Worm (Caenorhabditis elegans) whole organism, young adult: Measurements from ENCODE around the gene cdgs-1.
A peak's percentile ranks its signal among the peaks of the same experiment; 100 is the strongest.

Experiments used
- B0336.3 ChIP-seq: fragments of 200-800 bp; sonication (Bioruptor generic); IDR thresholded peaks from 2 replicates; pipeline ENCODE4 v1.3.6; 2022; ENCODE audit warnings: missing genetic modification characterization, missing compliant biosample characterization
- F10E7.11 ChIP-seq: sonication (generic microtip); optimal IDR thresholded peaks from 2 replicates; lab custom pipeline; 2017; ENCODE audit warnings: mild to moderate bottlenecking, missing genetic modification characterization, moderate library complexity, missing compliant biosample characterization
- F23B12.7 ChIP-seq: sonication (generic microtip); optimal IDR thresholded peaks from 2 replicates; lab custom pipeline; 2017; ENCODE audit warnings: missing genetic modification characterization, mild to moderate bottlenecking, missing compliant biosample characterization, antibody characterized with exemption, moderate library complexity; ENCODE audit not compliant: insufficient read depth
- F33H1.4 ChIP-seq: fragments of 200-800 bp; sonication (Bioruptor generic); IDR thresholded peaks from 2 replicates; pipeline ENCODE4 v1.3.6; 2022; ENCODE audit warnings: missing genetic modification reagents, missing genetic modification characterization, missing compliant biosample characterization
- F39B2.1 ChIP-seq: fragments of 200-800 bp; sonication (Bioruptor generic); IDR thresholded peaks from 2 replicates; pipeline ENCODE4 v1.3.6; 2022; ENCODE audit warnings: missing genetic modification reagents, missing genetic modification characterization, missing compliant biosample characterization
- F49E8.2 ChIP-seq: sonication (generic microtip); optimal IDR thresholded peaks from 3 replicates; lab custom pipeline; 2017; ENCODE audit warnings: missing genetic modification characterization, mild to moderate bottlenecking, missing compliant biosample characterization, antibody characterized with exemption, moderate library complexity; ENCODE audit not compliant: insufficient read depth
- T26A5.8 ChIP-seq: sonication (generic microtip); optimal IDR thresholded peaks from 2 replicates; lab custom pipeline; 2016; ENCODE audit warnings: missing genetic modification characterization, missing compliant biosample characterization
- Y53G8AR.9 ChIP-seq: fragments of 200-800 bp; sonication (Bioruptor generic); conservative IDR thresholded peaks from 2 replicates; pipeline ENCODE4 v1.3.6; 2022; ENCODE audit warnings: missing genetic modification reagents, missing genetic modification characterization, missing compliant biosample characterization
- Y67H2A.10 ChIP-seq: fragments of 200-800 bp; sonication (Bioruptor generic); conservative IDR thresholded peaks from 2 replicates; pipeline ENCODE4 v1.3.6; 2022; ENCODE audit warnings: missing genetic modification reagents, missing genetic modification characterization, missing compliant biosample characterization
- Y79H2A.3 ChIP-seq: fragments of 200-800 bp; sonication (Bioruptor generic); conservative IDR thresholded peaks from 2 replicates; pipeline ENCODE4 v1.3.6; 2022; ENCODE audit warnings: missing genetic modification reagents, missing genetic modification characterization, missing compliant biosample characterization
- Y95B8A.8 ChIP-seq: fragments of 200-800 bp; sonication (Bioruptor generic); IDR thresholded peaks from 2 replicates; pipeline ENCODE4 v1.3.6; 2022; ENCODE audit warnings: missing genetic modification reagents, missing genetic modification characterization, missing compliant biosample characterization
- aptf-3 ChIP-seq: fragments of 200-800 bp; sonication (Bioruptor generic); IDR thresholded peaks from 2 replicates; pipeline ENCODE4 v1.3.6; 2022; ENCODE audit warnings: missing genetic modification characterization, missing compliant biosample characterization
- atf-7 ChIP-seq: sonication (generic microtip); optimal IDR thresholded peaks from 2 replicates; lab custom pipeline; 2017; ENCODE audit warnings: mild to moderate bottlenecking, missing genetic modification characterization, missing compliant biosample characterization
- attf-5 ChIP-seq: fragments of 200-800 bp; sonication (Bioruptor generic); optimal IDR thresholded peaks from 2 replicates; lab custom pipeline; 2018; ENCODE audit warnings: mild to moderate bottlenecking, missing genetic modification characterization, missing compliant biosample characterization
- cebp-1 ChIP-seq, 2 experiments: fragments of 200-800 bp in 1 of 2; sonication (Bioruptor generic) in 1 of 2; sonication (generic microtip) in 1 of 2; IDR thresholded peaks in 1 of 2; optimal IDR thresholded peaks in 1 of 2; 2 replicates each; pipeline versions ENCODE4 v1.3.6 to Lab custom; 2017 to 2022; ENCODE audit warnings: missing compliant biosample characterization in 2 of 2, missing genetic modification characterization in 2 of 2, mild to moderate bottlenecking in 1 of 2, missing genetic modification reagents in 1 of 2, moderate library complexity in 1 of 2
- ceh-79 ChIP-seq: sonication (generic microtip); optimal IDR thresholded peaks from 2 replicates; lab custom pipeline; 2017; ENCODE audit warnings: mild to moderate bottlenecking, missing genetic modification characterization, missing compliant biosample characterization
- efl-1 ChIP-seq: fragments of 150-350 bp; optimal IDR thresholded peaks from 2 replicates; lab custom pipeline; 2014; ENCODE audit warnings: missing biosample characterization, missing genetic modification reagents, missing genetic modification characterization
- egl-18 ChIP-seq: fragments of 200-800 bp; sonication (Bioruptor generic); IDR thresholded peaks from 2 replicates; pipeline ENCODE4 v1.3.6; 2022; ENCODE audit warnings: missing genetic modification reagents, missing genetic modification characterization, missing compliant biosample characterization
- egl-44 ChIP-seq: fragments of 200-800 bp; sonication (Bioruptor generic); IDR thresholded peaks from 2 replicates; pipeline ENCODE4 v1.3.6; 2022; ENCODE audit warnings: missing genetic modification reagents, missing genetic modification characterization, missing compliant biosample characterization
- ekl-4 ChIP-seq: fragments of 200-800 bp; sonication (Bioruptor generic); IDR thresholded peaks from 2 replicates; pipeline ENCODE4 v1.3.6; 2022; ENCODE audit warnings: missing genetic modification reagents, missing genetic modification characterization, missing compliant biosample characterization
- fkh-3 ChIP-seq: sonication (generic microtip); optimal IDR thresholded peaks from 2 replicates; lab custom pipeline; 2016; ENCODE audit warnings: mild to moderate bottlenecking, missing genetic modification characterization, missing compliant biosample characterization
- him-1 ChIP-seq: sonication (generic microtip); optimal IDR thresholded peaks from 2 replicates; lab custom pipeline; 2016; ENCODE audit warnings: missing genotype, missing genetic modification reagents, missing genetic modification characterization, missing compliant biosample characterization
- hmg-1.2 ChIP-seq: fragments of 200-800 bp; sonication (Bioruptor generic); IDR thresholded peaks from 2 replicates; pipeline ENCODE4 v1.3.6; 2022; ENCODE audit warnings: missing genetic modification reagents, missing genetic modification characterization, missing compliant biosample characterization
- lag-1 ChIP-seq: fragments of 200-800 bp; sonication (Bioruptor generic); IDR thresholded peaks from 2 replicates; pipeline ENCODE4 v1.3.6; 2022; ENCODE audit warnings: missing genetic modification reagents, missing genetic modification characterization, missing compliant biosample characterization
- lin-35 ChIP-seq, 3 experiments: fragments of 150-350 bp in 2 of 3; sonication (generic microtip) in 1 of 3; optimal IDR thresholded peaks; 2 replicates each; lab custom pipeline; 2014 to 2018; ENCODE audit warnings: missing biosample characterization in 3 of 3, missing genetic modification characterization in 3 of 3, missing genetic modification reagents in 3 of 3
- lir-1 ChIP-seq: fragments of 200-800 bp; sonication (Bioruptor generic); conservative IDR thresholded peaks from 2 replicates; pipeline ENCODE4 v1.3.6; 2022; ENCODE audit warnings: missing genetic modification reagents, missing genetic modification characterization, missing compliant biosample characterization
- lsl-1 ChIP-seq: fragments of 200-800 bp; sonication (Bioruptor generic); optimal IDR thresholded peaks from 2 replicates; lab custom pipeline; 2018; ENCODE audit warnings: mild to moderate bottlenecking, missing genetic modification characterization, moderate library complexity, missing compliant biosample characterization
- mes-4 ChIP-seq: sonication (generic microtip); optimal IDR thresholded peaks from 2 replicates; lab custom pipeline; 2016; ENCODE audit warnings: missing genotype, missing genetic modification characterization, missing compliant biosample characterization
- nfyb-1 ChIP-seq: fragments of 200-800 bp; sonication (Bioruptor generic); IDR thresholded peaks from 2 replicates; pipeline ENCODE4 v1.3.6; 2022; ENCODE audit warnings: missing genetic modification reagents, missing genetic modification characterization, missing compliant biosample characterization
- pbrm-1 ChIP-seq: fragments of 200-800 bp; sonication (Bioruptor generic); IDR thresholded peaks from 2 replicates; pipeline ENCODE4 v1.3.6; 2022; ENCODE audit warnings: missing genetic modification reagents, missing genetic modification characterization, missing compliant biosample characterization
- pha-4 ChIP-seq: fragments of 150-350 bp; sonication (generic microtip); optimal IDR thresholded peaks from 2 replicates; lab custom pipeline; 2014; ENCODE audit warnings: missing biosample characterization, missing genetic modification reagents, missing genetic modification characterization
- rcor-1 ChIP-seq: fragments of 200-800 bp; sonication (Bioruptor generic); IDR thresholded peaks from 2 replicates; pipeline ENCODE4 v1.3.6; 2022; ENCODE audit warnings: missing genetic modification reagents, missing genetic modification characterization, missing compliant biosample characterization
- snpc-1.1 ChIP-seq: sonication (generic microtip); optimal IDR thresholded peaks from 2 replicates; lab custom pipeline; 2017; ENCODE audit warnings: missing genetic modification characterization, mild to moderate bottlenecking, missing compliant biosample characterization, antibody characterized with exemption, moderate library complexity, missing genotype, missing genetic modification reagents; ENCODE audit not compliant: insufficient read depth
- snpc-1.3 ChIP-seq: sonication (generic microtip); optimal IDR thresholded peaks from 2 replicates; lab custom pipeline; 2017; ENCODE audit warnings: missing genetic modification characterization, mild to moderate bottlenecking, missing compliant biosample characterization, antibody characterized with exemption, moderate library complexity, missing genotype, missing genetic modification reagents; ENCODE audit not compliant: insufficient read depth
- snpc-4 ChIP-seq, 5 experiments: fragments of 150-350 bp in 1 of 5; sonication (generic microtip) in 4 of 5; optimal IDR thresholded peaks; 2 replicates each; lab custom pipeline; 2014 to 2018; ENCODE audit warnings: missing genetic modification characterization in 5 of 5, missing biosample characterization in 3 of 5, antibody characterized with exemption in 2 of 5, mild to moderate bottlenecking in 2 of 5, missing compliant biosample characterization in 2 of 5, missing genotype in 2 of 5, moderate library complexity in 2 of 5, missing genetic modification reagents in 1 of 5
- somi-1 ChIP-seq: fragments of 200-800 bp; sonication (Bioruptor generic); optimal IDR thresholded peaks from 2 replicates; lab custom pipeline; 2018; ENCODE audit warnings: mild to moderate bottlenecking, missing genetic modification characterization, missing compliant biosample characterization
- tbp1 ChIP-seq: fragments of 200-800 bp; sonication (Bioruptor generic); optimal IDR thresholded peaks from 2 replicates; lab custom pipeline; 2018; ENCODE audit warnings: mild to moderate bottlenecking, missing genetic modification characterization, missing compliant biosample characterization
- tlf-1 ChIP-seq: fragments of 200-800 bp; sonication (Bioruptor generic); optimal IDR thresholded peaks from 2 replicates; lab custom pipeline; 2018; ENCODE audit warnings: mild to moderate bottlenecking, missing genetic modification characterization, missing compliant biosample characterization
- unc-62 ChIP-seq: fragments of 150-350 bp; optimal IDR thresholded peaks from 2 replicates; lab custom pipeline; 2014; ENCODE audit warnings: missing biosample characterization, missing genetic modification reagents, missing genetic modification characterization
- xnd-1 ChIP-seq: sonication (generic microtip); optimal IDR thresholded peaks from 2 replicates; lab custom pipeline; 2016; ENCODE audit warnings: missing genotype, missing genetic modification reagents, missing genetic modification characterization, missing compliant biosample characterization
- ztf-26 ChIP-seq: sonication (generic microtip); optimal IDR thresholded peaks from 2 replicates; lab custom pipeline; 2017; ENCODE audit warnings: missing genetic modification characterization, missing compliant biosample characterization
- ztf-3 ChIP-seq: fragments of 200-800 bp; sonication (Bioruptor generic); optimal IDR thresholded peaks from 2 replicates; lab custom pipeline; 2018; ENCODE audit warnings: mild to moderate bottlenecking, missing genetic modification characterization, missing compliant biosample characterization
- ztf-6 ChIP-seq: fragments of 200-800 bp; sonication (Bioruptor generic); IDR thresholded peaks from 2 replicates; pipeline ENCODE4 v1.3.6; 2022; ENCODE audit warnings: missing genetic modification reagents, missing genetic modification characterization, missing compliant biosample characterization

The cdgs-1 gene

DNA sequence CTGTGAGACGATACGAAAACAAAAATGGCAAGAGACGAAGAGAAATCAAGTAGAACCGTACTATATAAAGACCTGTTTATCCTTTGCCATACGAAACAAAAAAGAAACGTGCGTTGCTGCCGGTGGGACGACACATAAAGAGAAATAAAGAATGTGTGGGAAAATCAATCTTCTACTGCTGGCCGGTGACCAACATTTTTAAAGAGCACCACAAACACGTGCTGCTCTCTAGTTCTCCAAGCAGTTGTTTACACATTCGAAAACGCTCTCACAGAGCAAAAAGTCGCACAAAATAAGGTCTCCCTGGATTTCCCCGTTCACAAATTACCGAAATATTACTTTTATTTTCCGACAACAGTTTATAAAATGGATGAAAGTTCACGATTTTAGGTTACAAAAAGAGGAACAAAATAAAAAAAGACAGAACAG lies 26.0 kb downstream of the cdgs-1 start, which contains the start of gene imp-3 (continued):
- TF ChIP-seq lag-1 (GFP tag; lab: Robert Waterston, UW), result no peak
- TF ChIP-seq F33H1.4 (GFP tag; lab: Robert Waterston, UW), result 0 out of 2 replicates have a peak, but pooled peaks have one; percentile 38
- no peak for TF ChIP-seq cebp-1 (GFP tag; IDR thresholded peaks at IDR 0.05; lab: Robert Waterston, UW)
- TF ChIP-seq cebp-1 (tag; optimal IDR thresholded peaks at IDR 0.05; lab: Kevin White, UChicago), result peak; percentile 76
- TF ChIP-seq F49E8.2 (tag; lab: Kevin White, UChicago), result peak; percentile 81
- peak; percentile 35; the same call in 1 of the 2 replicates for TF ChIP-seq aptf-3 (GFP tag; lab: Robert Waterston, UW)
- peak; percentile 71 for TF ChIP-seq pha-4 (tag; lab: Kevin White, UChicago)
- peak; percentile 49 for TF ChIP-seq ceh-79 (tag; lab: Kevin White, UChicago)
- peak; percentile 23 for TF ChIP-seq xnd-1 (tag; lab: Kevin White, UChicago)
- peak; percentile 53 for TF ChIP-seq tlf-1 (GFP tag; lab: Kevin White, UChicago)
- TF ChIP-seq lir-1 (GFP tag; lab: Robert Waterston, UW), result 0 out of 2 replicates have a peak, but pooled peaks have one; percentile 22
- TF ChIP-seq F23B12.7 (tag; lab: Kevin White, UChicago), result no peak

DNA sequence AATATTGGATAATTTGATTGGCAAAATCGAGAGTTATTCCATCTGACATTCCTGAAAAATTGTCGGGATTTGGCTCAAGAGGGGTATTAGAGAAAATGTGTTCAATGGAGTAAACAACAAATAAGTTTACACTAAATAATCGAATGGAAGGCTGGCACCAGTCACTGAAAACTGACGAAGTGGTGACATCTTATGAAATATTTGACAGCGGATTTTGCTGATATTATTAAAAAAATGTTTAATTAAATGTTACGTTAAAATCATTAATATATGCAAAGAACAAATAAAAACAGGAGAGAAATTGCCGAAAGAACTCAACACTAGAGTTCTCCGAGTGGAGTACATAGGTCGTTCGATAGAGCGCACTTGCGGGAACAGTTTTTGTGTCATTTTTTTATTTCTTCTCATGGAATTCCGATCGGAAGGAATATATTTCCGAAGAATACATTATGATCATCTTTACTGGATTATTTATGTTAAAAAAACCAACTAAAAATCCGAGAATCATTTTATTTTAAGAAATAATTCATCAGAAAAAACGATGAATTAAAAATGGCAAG lies 29.9 kb downstream of the cdgs-1 start, which contains the start of gene tag-322:
TSS of gene tag-322 (minus strand) at position 51 of the 560 bp plus-strand sequence.
- TF ChIP-seq ztf-6 (no peak), ztf-26 (no peak), F10E7.11 (tag; lab: Kevin White, UChicago) (no peak), T26A5.8 (tag; lab: Kevin White, UChicago) (no peak), mes-4 (tag; lab: Kevin White, UChicago) (no peak), ekl-4 (GFP tag; lab: Robert Waterston, UW) (peak; percentile 50; the same call in 1 of the 2 replicates), egl-44 (no peak), lin-35 (GFP tag; optimal IDR thresholded peaks at IDR 0.05; lab: Kevin White, UChicago) (peak in 1 of 3 experiments; percentile 62), pbrm-1 (GFP tag; lab: Robert Waterston, UW) (0 out of 2 replicates have a peak, but pooled peaks have one; percentile 30), snpc-4 (GFP tag; optimal IDR thresholded peaks at IDR 0.05; lab: Kevin White, UChicago) (no peak), snpc-4 (tag; optimal IDR thresholded peaks at IDR 0.05; lab: Kevin White, UChicago) (peak in 2 of 4 experiments; percentile 19 to 42), atf-7 (tag; lab: Kevin White, UChicago) (no peak), Y53G8AR.9 (GFP tag; lab: Robert Waterston, UW) (no peak), fkh-3 (no peak), tbp1 (peak; percentile 16), attf-5 (GFP tag; lab: Kevin White, UChicago) (peak; percentile 19), lir-1 (GFP tag; lab: Robert Waterston, UW) (no peak), B0336.3 (GFP tag; lab: Robert Waterston, UW) (0 out of 2 replicates have a peak, but pooled peaks have one; percentile 39), F23B12.7 (tag; lab: Kevin White, UChicago) (peak; percentile 28), snpc-1.3 (peak; percentile 58), efl-1 (no peak), hmg-1.2 (GFP tag; lab: Robert Waterston, UW) (0 out of 2 replicates have a peak, but pooled peaks have one; percentile 6), Y67H2A.10 (GFP tag; lab: Robert Waterston, UW) (no peak), snpc-1.1 (tag; lab: Kevin White, UChicago) (no peak), rcor-1 (no peak), him-1 (tag; lab: Kevin White, UChicago) (no peak), Y79H2A.3 (GFP tag; lab: Robert Waterston, UW) (no peak), ztf-3 (GFP tag; lab: Kevin White, UChicago) (no peak), F39B2.1 (GFP tag; lab: Robert Waterston, UW) (no peak), egl-18 (GFP tag; lab: Robert Waterston, UW) (no peak), unc-62 (GFP tag; lab: Kevin White, UChicago) (no peak), nfyb-1 (GFP tag; lab: Robert Waterston, UW) (peak; percentile 62; the same call in 1 of the 2 replicates), lag-1 (GFP tag; lab: Robert Waterston, UW) (no peak), somi-1 (GFP tag; lab: Kevin White, UChicago) (no peak), Y95B8A.8 (GFP tag; lab: Robert Waterston, UW) (no peak), lsl-1 (GFP tag; lab: Kevin White, UChicago) (peak; percentile 19)
